Fruit fly (Drosophila melanogaster) whole organism, embryonic: ENCODE data around the gene frtz.
A peak's percentile ranks its signal among the peaks of the same experiment; 100 is the strongest.

Experiments
- Aef1 ChIP-seq: fragments of 200-800 bp; sonication (Bioruptor generic); IDR thresholded peaks from 3 replicates; pipeline ENCODE4 v1.3.6; 2022; ENCODE audit warnings: missing biosample characterization, missing genetic modification characterization
- Asciz ChIP-seq: fragments of 200-800 bp; sonication (Bioruptor generic); optimal IDR thresholded peaks from 2 replicates; lab custom pipeline; 2017; ENCODE audit warnings: missing biosample characterization, mild to moderate bottlenecking, missing genetic modification characterization, missing genetic modification reagents
- BEAF-32 ChIP-seq: fragments of 200-800 bp; sonication (Bioruptor generic); optimal IDR thresholded peaks from 3 replicates; lab custom pipeline; 2017; ENCODE audit warnings: missing biosample characterization, missing genetic modification characterization, mild to moderate bottlenecking, moderate library complexity, missing genetic modification reagents
- Bdp1 ChIP-seq: fragments of 200-800 bp; sonication (Bioruptor generic); optimal IDR thresholded peaks from 3 replicates; lab custom pipeline; 2016; ENCODE audit warnings: missing biosample characterization, missing genetic modification characterization
- CG10462 ChIP-seq: fragments of 200-800 bp; sonication (Bioruptor generic); optimal IDR thresholded peaks from 2 replicates; lab custom pipeline; 2016; ENCODE audit warnings: missing biosample characterization, missing genetic modification characterization
- CG10959 ChIP-seq: fragments of 200-800 bp; sonication (Bioruptor generic); IDR thresholded peaks from 2 replicates; pipeline ENCODE4 v1.3.6; 2022; ENCODE audit warnings: missing biosample characterization, missing genetic modification characterization
- CG11504 ChIP-seq: fragments of 200-800 bp; sonication (Bioruptor generic); optimal IDR thresholded peaks from 3 replicates; lab custom pipeline; 2019; ENCODE audit warnings: missing biosample characterization, mild to moderate bottlenecking, missing genetic modification characterization, moderate library complexity
- CG12236 ChIP-seq: fragments of 200-800 bp; sonication (Bioruptor generic); optimal IDR thresholded peaks from 2 replicates; lab custom pipeline; 2016; ENCODE audit warnings: missing biosample characterization, missing genetic modification characterization
- CG12942 ChIP-seq: fragments of 200-800 bp; sonication (Bioruptor generic); optimal IDR thresholded peaks from 3 replicates; lab custom pipeline; 2016; ENCODE audit warnings: missing biosample characterization, missing genetic modification characterization
- CG13624 ChIP-seq: fragments of 200-800 bp; sonication (Bioruptor generic); optimal IDR thresholded peaks from 2 replicates; lab custom pipeline; 2016; ENCODE audit warnings: missing biosample characterization, missing genetic modification characterization
- CG13775 ChIP-seq: fragments of 200-800 bp; sonication (Bioruptor generic); optimal IDR thresholded peaks from 3 replicates; lab custom pipeline; 2017; ENCODE audit warnings: missing biosample characterization, mild to moderate bottlenecking, missing genetic modification characterization
- CG13894 ChIP-seq: fragments of 200-800 bp; sonication (Bioruptor generic); optimal IDR thresholded peaks from 3 replicates; lab custom pipeline; 2018; ENCODE audit warnings: missing biosample characterization, mild to moderate bottlenecking, missing genetic modification characterization, moderate library complexity
- CG17802 ChIP-seq: fragments of 200-800 bp; sonication (Bioruptor generic); optimal IDR thresholded peaks from 2 replicates; lab custom pipeline; 2018; ENCODE audit warnings: missing biosample characterization, mild to moderate bottlenecking, missing genetic modification characterization, moderate library complexity
- CG18262 ChIP-seq: fragments of 200-800 bp; optimal IDR thresholded peaks from 3 replicates; lab custom pipeline; 2019; ENCODE audit warnings: missing biosample characterization, mild to moderate bottlenecking, missing genetic modification characterization, moderate library complexity
- CG1832 ChIP-seq: fragments of 200-800 bp; sonication (Bioruptor generic); optimal IDR thresholded peaks from 2 replicates; lab custom pipeline; 2017; ENCODE audit warnings: missing biosample characterization, mild to moderate bottlenecking, missing genetic modification characterization, inconsistent platforms
- CG18599 ChIP-seq: fragments of 200-800 bp; sonication (Bioruptor generic); optimal IDR thresholded peaks from 3 replicates; lab custom pipeline; 2017; ENCODE audit warnings: missing biosample characterization, missing genetic modification characterization, mild to moderate bottlenecking, moderate library complexity, missing genetic modification reagents
- CG2202 ChIP-seq: fragments of 200-800 bp; sonication (Bioruptor generic); optimal IDR thresholded peaks from 2 replicates; lab custom pipeline; 2018; ENCODE audit warnings: missing biosample characterization, mild to moderate bottlenecking, missing genetic modification characterization
- CG30431 ChIP-seq: fragments of 200-800 bp; sonication (Bioruptor generic); optimal IDR thresholded peaks from 2 replicates; lab custom pipeline; 2017; ENCODE audit warnings: missing biosample characterization, missing genetic modification characterization
- CG3281 ChIP-seq: fragments of 200-800 bp; sonication (Bioruptor generic); optimal IDR thresholded peaks from 3 replicates; lab custom pipeline; 2017; ENCODE audit warnings: missing biosample characterization, mild to moderate bottlenecking, missing genetic modification characterization
- CG33557 ChIP-seq: fragments of 200-800 bp; sonication (Bioruptor generic); optimal IDR thresholded peaks from 2 replicates; lab custom pipeline; 2019; ENCODE audit warnings: missing biosample characterization, mild to moderate bottlenecking, missing genetic modification characterization, moderate library complexity
- CG34376 ChIP-seq: fragments of 200-800 bp; sonication (Bioruptor generic); optimal IDR thresholded peaks from 2 replicates; lab custom pipeline; 2018; ENCODE audit warnings: missing biosample characterization, mild to moderate bottlenecking, missing genetic modification characterization
- CG3726 ChIP-seq: fragments of 200-800 bp; sonication (Bioruptor generic); IDR thresholded peaks from 3 replicates; pipeline ENCODE4, ENCODE4 v1.3.6; 2022; ENCODE audit warnings: missing biosample characterization, missing genetic modification characterization
- CG4360 ChIP-seq: fragments of 200-800 bp; sonication (Bioruptor generic); IDR thresholded peaks from 2 replicates; pipeline ENCODE4 v1.3.6; 2022; ENCODE audit warnings: missing biosample characterization, missing genetic modification characterization
- CG6175 ChIP-seq: fragments of 200-800 bp; sonication (Bioruptor generic); IDR thresholded peaks from 3 replicates; pipeline ENCODE4 v1.3.6; 2022; ENCODE audit warnings: missing biosample characterization, missing genetic modification characterization
- CG6272 ChIP-seq: fragments of 200-800 bp; sonication (Bioruptor generic); IDR thresholded peaks from 2 replicates; pipeline ENCODE4 v1.3.6; 2022; ENCODE audit warnings: missing biosample characterization, missing genetic modification characterization
- CG8924 ChIP-seq: fragments of 200-800 bp; optimal IDR thresholded peaks from 3 replicates; lab custom pipeline; 2019; ENCODE audit warnings: missing biosample characterization, mild to moderate bottlenecking, missing genetic modification characterization, moderate library complexity
- CG9609 ChIP-seq: fragments of 200-800 bp; sonication (Bioruptor generic); optimal IDR thresholded peaks from 3 replicates; lab custom pipeline; 2016; ENCODE audit warnings: missing biosample characterization, missing genetic modification characterization
- D19B ChIP-seq: fragments of 200-800 bp; sonication (Bioruptor generic); optimal IDR thresholded peaks from 2 replicates; lab custom pipeline; 2017; ENCODE audit warnings: missing biosample characterization, mild to moderate bottlenecking, missing genetic modification characterization
- GATAe ChIP-seq: fragments of 200-800 bp; sonication (Bioruptor generic); conservative IDR thresholded peaks from 2 replicates; pipeline ENCODE4 v1.3.6; 2022; ENCODE audit warnings: missing biosample characterization, missing genetic modification characterization
- Jarid2 ChIP-seq: fragments of 200-800 bp; sonication (Bioruptor generic); optimal IDR thresholded peaks from 3 replicates; lab custom pipeline; 2017; ENCODE audit warnings: mild to moderate bottlenecking, missing biosample characterization, missing genetic modification reagents, missing genetic modification characterization
- Kr ChIP-seq: fragments of 200-800 bp; sonication (Bioruptor generic); optimal IDR thresholded peaks from 2 replicates; lab custom pipeline; 2017; ENCODE audit warnings: missing biosample characterization, mild to moderate bottlenecking, missing genetic modification characterization
- Sox102F ChIP-seq: fragments of 200-800 bp; sonication (Bioruptor generic); optimal IDR thresholded peaks from 2 replicates; lab custom pipeline; 2018; ENCODE audit warnings: missing biosample characterization, mild to moderate bottlenecking, missing genetic modification characterization, moderate library complexity
- abd-A ChIP-seq: fragments of 200-800 bp; sonication (Bioruptor generic); optimal IDR thresholded peaks from 3 replicates; lab custom pipeline; 2019; ENCODE audit warnings: missing biosample characterization, mild to moderate bottlenecking, missing genetic modification characterization, moderate library complexity
- amos ChIP-seq: fragments of 200-800 bp; sonication (Bioruptor generic); IDR thresholded peaks from 2 replicates; pipeline ENCODE4 v1.3.6; 2022; ENCODE audit warnings: missing biosample characterization, missing genetic modification characterization; ENCODE audit not compliant: partially characterized antibody
- ash1 ChIP-seq: fragments of 200-800 bp; sonication (Bioruptor generic); optimal IDR thresholded peaks from 2 replicates; lab custom pipeline; 2018; ENCODE audit warnings: missing biosample characterization, mild to moderate bottlenecking, missing genetic modification characterization
- bowl ChIP-seq: fragments of 200-800 bp; sonication (Bioruptor generic); IDR thresholded peaks from 2 replicates; pipeline ENCODE4 v1.3.6; 2022; ENCODE audit warnings: missing biosample characterization, missing genetic modification characterization
- br ChIP-seq: fragments of >200 bp; optimal IDR thresholded peaks from 2 replicates; lab custom pipeline; 2017
- fd64A ChIP-seq: fragments of 200-800 bp; sonication (Bioruptor generic); optimal IDR thresholded peaks from 3 replicates; lab custom pipeline; 2018; ENCODE audit warnings: missing biosample characterization, mild to moderate bottlenecking, missing genetic modification characterization
- gro ChIP-seq: fragments of 200-800 bp; sonication (Bioruptor generic); optimal IDR thresholded peaks from 2 replicates; lab custom pipeline; 2016; ENCODE audit warnings: missing biosample characterization, missing genetic modification characterization
- h ChIP-seq: fragments of >200 bp; optimal IDR thresholded peaks from 2 replicates; lab custom pipeline; 2017
- ken ChIP-seq: fragments of 200-800 bp; sonication (Bioruptor generic); IDR thresholded peaks from 3 replicates; pipeline ENCODE4 v1.3.6; 2022; ENCODE audit warnings: missing biosample characterization, missing genetic modification characterization
- knrl ChIP-seq: fragments of 200-800 bp; sonication (Bioruptor generic); IDR thresholded peaks from 3 replicates; pipeline ENCODE4 v1.3.6; 2022; ENCODE audit warnings: missing biosample characterization, missing genetic modification characterization; ENCODE audit not compliant: partially characterized antibody
- lilli ChIP-seq: fragments of 200-800 bp; sonication (Bioruptor generic); optimal IDR thresholded peaks from 3 replicates; lab custom pipeline; 2016; ENCODE audit warnings: missing biosample characterization, missing genetic modification characterization
- lmd ChIP-seq: fragments of 200-800 bp; sonication (Bioruptor generic); IDR thresholded peaks from 2 replicates; pipeline ENCODE4 v1.3.6; 2022; ENCODE audit warnings: missing biosample characterization, missing genetic modification characterization
- otp ChIP-seq: fragments of 200-800 bp; sonication (Bioruptor generic); IDR thresholded peaks from 3 replicates; pipeline ENCODE4, ENCODE4 v1.3.6; 2022; ENCODE audit warnings: missing biosample characterization, missing genetic modification characterization
- psq ChIP-seq: fragments of 200-800 bp; sonication (Bioruptor generic); optimal IDR thresholded peaks from 2 replicates; lab custom pipeline; 2017; ENCODE audit warnings: missing biosample characterization, missing genetic modification characterization
- sens-2 ChIP-seq: fragments of 200-800 bp; sonication (Bioruptor generic); IDR thresholded peaks from 2 replicates; pipeline ENCODE4 v1.3.6; 2022; ENCODE audit warnings: missing biosample characterization, missing genetic modification characterization
- slbo ChIP-seq: fragments of 200-800 bp; sonication (Bioruptor generic); IDR thresholded peaks from 2 replicates; pipeline ENCODE4 v1.3.6; 2022; ENCODE audit warnings: missing biosample characterization, missing genetic modification characterization
- tio ChIP-seq: fragments of 200-800 bp; sonication (Bioruptor generic); optimal IDR thresholded peaks from 2 replicates; lab custom pipeline; 2017; ENCODE audit warnings: missing biosample characterization, missing genetic modification characterization, inconsistent platforms
- unpg ChIP-seq: fragments of 200-800 bp; sonication (Bioruptor generic); optimal IDR thresholded peaks from 3 replicates; lab custom pipeline; 2018; ENCODE audit warnings: missing biosample characterization, mild to moderate bottlenecking, missing genetic modification characterization, moderate library complexity
- zen ChIP-seq: fragments of 200-800 bp; sonication (Bioruptor generic); optimal IDR thresholded peaks from 3 replicates; lab custom pipeline; 2018; ENCODE audit warnings: missing biosample characterization, mild to moderate bottlenecking, missing genetic modification characterization, moderate library complexity

frtz gene

DNA sequence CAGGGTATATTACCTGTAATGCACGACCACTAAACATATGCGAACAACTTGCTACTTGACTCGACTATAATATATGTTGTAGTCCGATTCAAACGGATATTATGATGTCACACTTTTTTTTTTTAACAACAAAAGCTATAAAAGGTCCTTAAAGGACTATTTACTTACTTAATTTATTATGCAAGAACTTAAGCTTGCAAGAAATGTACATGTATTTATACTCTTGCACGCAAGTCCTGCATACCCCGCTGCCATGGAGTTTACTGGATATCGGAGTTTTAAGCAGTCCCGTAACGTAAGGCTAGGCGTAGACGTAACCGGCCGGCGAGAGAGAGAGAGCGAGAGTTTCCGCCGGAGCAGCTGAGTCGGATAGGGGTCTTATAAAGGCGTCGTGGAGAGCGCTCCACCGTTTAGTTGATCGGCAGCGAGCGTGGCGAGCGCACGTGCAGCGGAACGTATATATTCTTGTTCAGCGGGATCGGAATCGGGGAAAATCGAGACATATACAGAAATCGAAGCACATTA, 21.5 kb upstream of the frtz start (continued):
- TF ChIP-seq unpg (GFP tag; lab: Kevin White, UChicago): peak; percentile 88
- TF ChIP-seq tio: peak; percentile 92
- TF ChIP-seq CG9609 (GFP tag; lab: Kevin White, UChicago): peak; percentile 86
- peak; percentile 92 for TF ChIP-seq lmd (GFP tag; lab: Robert Waterston, UW)
- peak; percentile 84 for TF ChIP-seq Aef1 (GFP tag; lab: Robert Waterston, UW)
- TF ChIP-seq CG4360: no peak; the same call in 1 of the 2 replicates
- peak; percentile 96 for TF ChIP-seq Jarid2 (GFP tag; lab: Kevin White, UChicago)
- TF ChIP-seq amos (GFP tag; lab: Robert Waterston, UW): peak; percentile 25; the same call in 1 of the 2 replicates
- peak; percentile 85 for TF ChIP-seq CG10462
- TF ChIP-seq Kr (GFP tag; lab: Kevin White, UChicago): no peak
- peak; percentile 92 for TF ChIP-seq lilli (GFP tag; lab: Kevin White, UChicago)
- peak; percentile 87 for TF ChIP-seq CG13624 (GFP tag; lab: Kevin White, UChicago)
- TF ChIP-seq CG13894 (tag; lab: Kevin White, UChicago): peak; percentile 87
- no peak; the same call in 1 of the 2 replicates for TF ChIP-seq sens-2 (GFP tag; lab: Robert Waterston, UW)
- TF ChIP-seq CG13775: peak; percentile 84
- peak; percentile 86 for TF ChIP-seq CG12236 (GFP tag; lab: Kevin White, UChicago)
- TF ChIP-seq CG34376 (GFP tag; lab: Kevin White, UChicago): peak; percentile 19
- peak; percentile 80 for TF ChIP-seq CG3281 (GFP tag; lab: Kevin White, UChicago)
- TF ChIP-seq Bdp1 (GFP tag; lab: Kevin White, UChicago): peak; percentile 77
- TF ChIP-seq knrl (GFP tag; lab: Robert Waterston, UW): no peak
- no peak for TF ChIP-seq abd-A (tag; lab: Kevin White, UChicago)
- TF ChIP-seq CG3726 (GFP tag; lab: Robert Waterston, UW): peak; percentile 59; the same call in 2 of the 3 replicates
- peak; percentile 87 for TF ChIP-seq CG18599 (GFP tag; lab: Kevin White, UChicago)
- TF ChIP-seq gro (GFP tag; lab: Kevin White, UChicago): peak; percentile 68
- peak; percentile 87 for TF ChIP-seq CG6272 (GFP tag; lab: Robert Waterston, UW)
- no peak for TF ChIP-seq bowl
- TF ChIP-seq otp (GFP tag; lab: Robert Waterston, UW): peak; percentile 80
- peak; percentile 89 for TF ChIP-seq CG11504 (tag; lab: Kevin White, UChicago)
- peak; percentile 82; the same call in 2 of the 3 replicates for TF ChIP-seq ken (GFP tag; lab: Robert Waterston, UW)
- TF ChIP-seq CG8924 (tag; lab: Kevin White, UChicago): peak; percentile 87
- TF ChIP-seq CG10959 (GFP tag; lab: Robert Waterston, UW): peak; percentile 55
- peak; percentile 52 for TF ChIP-seq CG17802 (tag; lab: Kevin White, UChicago)
- no peak for TF ChIP-seq CG6175 (GFP tag; lab: Robert Waterston, UW)
- TF ChIP-seq br (lab: Kevin White, UChicago): no peak
- TF ChIP-seq GATAe: peak; percentile 51; the same call in 1 of the 2 replicates
- TF ChIP-seq BEAF-32 (GFP tag; lab: Kevin White, UChicago): no peak
- TF ChIP-seq ash1 (GFP tag; lab: Kevin White, UChicago): no peak
- TF ChIP-seq, all 482 proteins: peak for 408

DNA sequence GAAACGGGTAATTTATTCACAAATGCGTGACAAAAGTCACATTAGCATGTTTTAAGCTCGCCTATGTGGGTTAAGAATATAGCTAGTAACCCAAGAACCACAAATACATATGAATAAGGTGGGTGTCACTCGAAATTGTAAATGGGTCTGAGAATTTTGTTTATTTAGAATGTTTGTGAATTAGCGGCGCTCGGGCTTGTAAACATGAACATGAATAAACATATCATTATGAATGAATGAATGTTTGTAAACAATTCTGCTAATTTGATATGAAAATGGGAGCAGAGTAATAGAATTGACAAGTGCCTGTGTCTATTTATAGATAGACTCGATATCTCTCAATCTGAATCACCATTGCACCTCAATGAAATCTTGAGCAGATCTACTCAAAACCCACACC, 19.5 kb upstream of the frtz start:
- TF ChIP-seq CG1832 (GFP tag; lab: Kevin White, UChicago) (no peak), fd64A (GFP tag; lab: Kevin White, UChicago) (peak; percentile 12), CG18262 (no peak), CG8924 (tag; lab: Kevin White, UChicago) (no peak), unpg (GFP tag; lab: Kevin White, UChicago) (peak; percentile 22), D19B (no peak), CG30431 (no peak), Sox102F (GFP tag; lab: Kevin White, UChicago) (no peak), psq (GFP tag; lab: Kevin White, UChicago) (no peak), zen (no peak), CG2202 (tag; lab: Kevin White, UChicago) (peak; percentile 2), h (no peak), CG33557 (GFP tag; lab: Kevin White, UChicago) (no peak), Asciz (peak; percentile 18), slbo (GFP tag; lab: Robert Waterston, UW) (no peak), CG12942 (GFP tag; lab: Kevin White, UChicago) (no peak)
